Worm (Caenorhabditis elegans) whole organism, L1 larva: ENCODE results near the gene swt-5.
A peak's percentile ranks its signal among the peaks of the same experiment; 100 is the strongest.

ENCODE experiments used
- C04F5.9 ChIP-seq: sonication (generic microtip); optimal IDR thresholded peaks from 2 replicates; lab custom pipeline; 2016; ENCODE audit warnings: missing genetic modification characterization, missing compliant biosample characterization
- C16A3.4 ChIP-seq: fragments of 150-350 bp; optimal IDR thresholded peaks from 2 replicates; lab custom pipeline; 2014; ENCODE audit warnings: missing biosample characterization, missing genetic modification characterization
- F16B12.6 ChIP-seq: fragments of 150-350 bp; optimal IDR thresholded peaks from 2 replicates; lab custom pipeline; 2014; ENCODE audit warnings: missing biosample characterization, missing genetic modification characterization
- Y116A8C.19 ChIP-seq: sonication (generic microtip); optimal IDR thresholded peaks from 2 replicates; lab custom pipeline; 2016; ENCODE audit warnings: missing compliant biosample characterization, missing genetic modification characterization, borderline replicate concordance
- aha-1 ChIP-seq: fragments of 150-350 bp; optimal IDR thresholded peaks from 2 replicates; lab custom pipeline; 2014; ENCODE audit warnings: missing biosample characterization, missing genetic modification characterization
- alr-1 ChIP-seq: fragments of 200-800 bp; sonication (Bioruptor generic); optimal IDR thresholded peaks from 2 replicates; lab custom pipeline; 2018; ENCODE audit warnings: borderline replicate concordance, mild to moderate bottlenecking, missing genetic modification characterization, missing compliant biosample characterization
- aly-2 ChIP-seq: fragments of 150-350 bp; optimal IDR thresholded peaks from 2 replicates; lab custom pipeline; 2014; ENCODE audit warnings: missing biosample characterization, missing genetic modification characterization
- ceh-88 ChIP-seq: fragments of 200-800 bp; sonication (Bioruptor generic); IDR thresholded peaks from 2 replicates; pipeline ENCODE4 v1.3.6; 2022; ENCODE audit warnings: missing genetic modification characterization, missing compliant biosample characterization
- ceh-90 ChIP-seq: sonication (generic microtip); optimal IDR thresholded peaks from 2 replicates; lab custom pipeline; 2016; ENCODE audit warnings: missing genetic modification characterization, missing compliant biosample characterization
- dsc-1 ChIP-seq: sonication (generic microtip); optimal IDR thresholded peaks from 2 replicates; lab custom pipeline; 2016; ENCODE audit warnings: mild to moderate bottlenecking, missing genetic modification characterization, missing compliant biosample characterization
- efl-1 ChIP-seq, 4 experiments: fragments of 150-350 bp; optimal IDR thresholded peaks in 3 of 4; peaks in 1 of 4; 1 replicate in 1 of 4; 2 replicates in 3 of 4; lab custom pipeline; 2014; ENCODE audit warnings: missing biosample characterization in 2 of 4, missing genetic modification characterization in 2 of 4, missing genetic modification reagents in 2 of 4
- efl-3 ChIP-seq: fragments of 200-800 bp; sonication (Bioruptor generic); optimal IDR thresholded peaks from 2 replicates; lab custom pipeline; 2018; ENCODE audit warnings: mild to moderate bottlenecking, missing genetic modification characterization, missing compliant biosample characterization
- elt-2 ChIP-seq: sonication (generic microtip); optimal IDR thresholded peaks from 2 replicates; lab custom pipeline; 2016; ENCODE audit warnings: missing genetic modification characterization, mild to moderate bottlenecking, inconsistent platforms, missing compliant biosample characterization, missing genetic modification reagents
- elt-3 ChIP-seq, 6 experiments: fragments of 150-350 bp in 1 of 6; sonication (generic microtip); optimal IDR thresholded peaks; 2 replicates each; lab custom pipeline; 2017 to 2018; ENCODE audit warnings: missing biosample characterization in 6 of 6, missing genetic modification characterization in 6 of 6, inconsistent platforms in 1 of 6
- ets-5 ChIP-seq: fragments of 200-800 bp; sonication (Bioruptor generic); IDR thresholded peaks from 2 replicates; pipeline ENCODE4 v1.3.6; 2022; ENCODE audit warnings: missing genetic modification characterization, missing compliant biosample characterization
- fkh-10 ChIP-seq: sonication (generic microtip); optimal IDR thresholded peaks from 2 replicates; lab custom pipeline; 2017; ENCODE audit warnings: missing biosample characterization, missing genetic modification reagents, missing genetic modification characterization
- fkh-4 ChIP-seq: sonication (generic microtip); optimal IDR thresholded peaks from 2 replicates; lab custom pipeline; 2016; ENCODE audit warnings: missing compliant biosample characterization, missing genetic modification characterization, borderline replicate concordance
- fkh-8 ChIP-seq: sonication (generic microtip); optimal IDR thresholded peaks from 2 replicates; lab custom pipeline; 2016; ENCODE audit warnings: mild to moderate bottlenecking, missing genetic modification characterization, missing compliant biosample characterization
- fos-1 ChIP-seq: fragments of 150-350 bp; optimal IDR thresholded peaks from 2 replicates; lab custom pipeline; 2014; ENCODE audit warnings: missing biosample characterization, missing genetic modification characterization
- hlh-17 ChIP-seq: fragments of 200-800 bp; sonication (Bioruptor generic); optimal IDR thresholded peaks from 2 replicates; lab custom pipeline; 2018; ENCODE audit warnings: missing genetic modification characterization, mild to moderate bottlenecking, missing compliant biosample characterization, moderate library complexity, borderline replicate concordance
- hpl-2 ChIP-seq: fragments of 150-350 bp; optimal IDR thresholded peaks from 2 replicates; lab custom pipeline; 2014; ENCODE audit warnings: missing biosample characterization, missing genetic modification reagents, missing genetic modification characterization
- irx-1 ChIP-seq: sonication (generic microtip); optimal IDR thresholded peaks from 2 replicates; lab custom pipeline; 2016; ENCODE audit warnings: missing genetic modification characterization, missing compliant biosample characterization
- isw-1 ChIP-seq: fragments of 200-800 bp; sonication (Bioruptor generic); IDR thresholded peaks from 2 replicates; pipeline ENCODE4 v1.3.6; 2022; ENCODE audit warnings: missing genetic modification characterization, missing compliant biosample characterization
- lin-13 ChIP-seq: fragments of 150-350 bp; optimal IDR thresholded peaks from 2 replicates; lab custom pipeline; 2014; ENCODE audit warnings: missing biosample characterization, missing genetic modification reagents, missing genetic modification characterization
- lin-14 ChIP-seq: fragments of 200-800 bp; sonication (Bioruptor generic); optimal IDR thresholded peaks from 2 replicates; lab custom pipeline; 2018; ENCODE audit warnings: mild to moderate bottlenecking, missing genetic modification characterization, moderate library complexity, missing compliant biosample characterization
- lin-15B ChIP-seq: fragments of 150-350 bp; sonication (generic microtip); optimal IDR thresholded peaks from 3 replicates; lab custom pipeline; 2014; ENCODE audit warnings: missing biosample characterization, missing genetic modification characterization
- lsy-2 ChIP-seq, 2 experiments: fragments of 150-350 bp; optimal IDR thresholded peaks; 2 replicates each; lab custom pipeline; 2014; ENCODE audit warnings: missing biosample characterization in 2 of 2, missing genetic modification characterization in 2 of 2
- mab-9 ChIP-seq: fragments of 200-800 bp; sonication (Bioruptor generic); IDR thresholded peaks from 2 replicates; pipeline ENCODE4 v1.3.6; 2022; ENCODE audit warnings: missing genetic modification reagents, missing genetic modification characterization, missing compliant biosample characterization
- mef-2 ChIP-seq: fragments of 150-350 bp; optimal IDR thresholded peaks from 2 replicates; lab custom pipeline; 2014; ENCODE audit warnings: missing biosample characterization, missing genetic modification characterization
- mep-1 ChIP-seq: fragments of 150-350 bp; optimal IDR thresholded peaks from 2 replicates; lab custom pipeline; 2014; ENCODE audit warnings: missing biosample characterization, missing genetic modification characterization
- nhr-237 ChIP-seq: fragments of 150-350 bp; optimal IDR thresholded peaks from 2 replicates; lab custom pipeline; 2014; ENCODE audit warnings: missing biosample characterization, missing genetic modification characterization
- nhr-47 ChIP-seq: sonication (generic microtip); optimal IDR thresholded peaks from 2 replicates; lab custom pipeline; 2016; ENCODE audit warnings: mild to moderate bottlenecking, missing genetic modification characterization, moderate library complexity, missing compliant biosample characterization
- nhr-71 ChIP-seq: sonication (generic microtip); optimal IDR thresholded peaks from 2 replicates; lab custom pipeline; 2016; ENCODE audit warnings: mild to moderate bottlenecking, missing genetic modification characterization, moderate library complexity, missing compliant biosample characterization
- nhr-76 ChIP-seq: sonication (generic microtip); optimal IDR thresholded peaks from 2 replicates; lab custom pipeline; 2017; ENCODE audit warnings: missing biosample characterization, missing genetic modification characterization
- nhr-84 ChIP-seq: sonication (generic microtip); optimal IDR thresholded peaks from 2 replicates; lab custom pipeline; 2017; ENCODE audit warnings: missing biosample characterization, missing genetic modification characterization
- nhr-85 ChIP-seq: sonication (generic microtip); peaks from one replicate; lab custom pipeline; 2016; ENCODE audit warnings: missing genetic modification characterization, inconsistent platforms, missing compliant biosample characterization
- pag-3 ChIP-seq: sonication (generic microtip); optimal IDR thresholded peaks from 2 replicates; lab custom pipeline; 2017; ENCODE audit warnings: missing genetic modification characterization, mild to moderate bottlenecking, missing compliant biosample characterization, antibody characterized with exemption, borderline replicate concordance; ENCODE audit not compliant: insufficient read depth
- pax-3 ChIP-seq: fragments of 200-800 bp; sonication (Bioruptor generic); optimal IDR thresholded peaks from 2 replicates; lab custom pipeline; 2018; ENCODE audit warnings: mild to moderate bottlenecking, missing genetic modification characterization, moderate library complexity, missing compliant biosample characterization
- rnt-1 ChIP-seq: sonication (generic microtip); optimal IDR thresholded peaks from 2 replicates; lab custom pipeline; 2016; ENCODE audit warnings: mild to moderate bottlenecking, missing genetic modification characterization, moderate library complexity, missing compliant biosample characterization
- skn-1 ChIP-seq: fragments of 150-350 bp; optimal IDR thresholded peaks from 2 replicates; lab custom pipeline; 2014; ENCODE audit warnings: missing biosample characterization, missing genetic modification characterization
- snpc-4 ChIP-seq: fragments of 150-350 bp; optimal IDR thresholded peaks from 2 replicates; lab custom pipeline; 2014; ENCODE audit warnings: missing biosample characterization, missing genetic modification characterization
- sox-4 ChIP-seq: sonication (generic microtip); optimal IDR thresholded peaks from 2 replicates; lab custom pipeline; 2016; ENCODE audit warnings: missing genetic modification characterization, missing compliant biosample characterization
- sptf-1 ChIP-seq: fragments of 150-350 bp; optimal IDR thresholded peaks from 2 replicates; lab custom pipeline; 2014; ENCODE audit warnings: missing biosample characterization, missing genetic modification characterization
- sup-37 ChIP-seq: fragments of 200-800 bp; sonication (Bioruptor generic); optimal IDR thresholded peaks from 2 replicates; lab custom pipeline; 2018; ENCODE audit warnings: mild to moderate bottlenecking, missing genetic modification characterization, missing compliant biosample characterization
- swsn-7 ChIP-seq: sonication (generic microtip); optimal IDR thresholded peaks from 2 replicates; lab custom pipeline; 2016; ENCODE audit warnings: missing genetic modification characterization, missing compliant biosample characterization
- unc-62 ChIP-seq: fragments of 150-350 bp; optimal IDR thresholded peaks from 2 replicates; lab custom pipeline; 2014; ENCODE audit warnings: missing biosample characterization, missing genetic modification reagents, missing genetic modification characterization
- vab-15 ChIP-seq: sonication (generic microtip); optimal IDR thresholded peaks from 2 replicates; lab custom pipeline; 2017; ENCODE audit warnings: missing genotype, mild to moderate bottlenecking, missing genetic modification characterization, missing compliant biosample characterization
- ztf-11 ChIP-seq, 2 experiments: sonication (generic microtip); optimal IDR thresholded peaks; 2 replicates each; lab custom pipeline; 2016 to 2017; ENCODE audit warnings: missing genetic modification characterization in 2 of 2, missing biosample characterization in 1 of 2, missing compliant biosample characterization in 1 of 2
- ztf-4 ChIP-seq: fragments of 150-350 bp; optimal IDR thresholded peaks from 2 replicates; lab custom pipeline; 2014; ENCODE audit warnings: missing biosample characterization, missing genetic modification characterization

Gene swt-5

DNA sequence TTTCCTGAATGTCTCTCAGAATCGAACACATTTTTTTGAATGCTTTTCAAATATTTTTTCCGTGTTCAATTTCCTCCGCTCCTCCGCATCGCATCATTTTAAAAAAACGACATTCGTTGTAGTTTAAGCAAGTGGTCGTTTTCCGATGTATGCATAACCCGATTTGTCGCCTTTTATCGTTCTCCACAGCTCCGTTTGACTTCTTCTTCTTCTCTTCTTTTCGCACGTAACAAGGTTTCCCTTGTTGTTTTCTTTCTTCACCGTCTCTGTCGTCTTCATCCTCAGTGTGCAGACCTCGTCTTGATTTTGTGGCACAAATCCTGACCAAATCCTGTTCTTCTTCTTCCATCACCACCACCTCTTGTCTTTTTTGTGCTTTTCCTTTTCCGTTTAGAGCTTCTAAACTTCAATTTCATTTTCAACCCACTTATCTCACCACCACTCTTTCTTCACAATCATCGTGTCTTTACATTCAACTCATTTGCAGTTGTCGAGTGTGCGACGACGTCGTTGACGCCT, 17.4 kb upstream of the swt-5 start, which contains the start of gene K06A4.2:
TSS of gene K06A4.2 (plus strand) at position 469 of the 519 bp plus-strand sequence.
- no peak for TF ChIP-seq aha-1
- TF ChIP-seq unc-62 (GFP tag; lab: Kevin White, UChicago): no peak
- no peak for TF ChIP-seq hlh-17 (GFP tag; lab: Kevin White, UChicago)
- TF ChIP-seq isw-1 (GFP tag; lab: Robert Waterston, UW): no peak
- TF ChIP-seq aly-2 (tag; lab: Kevin White, UChicago): no peak
- no peak for TF ChIP-seq elt-2 (tag; lab: Kevin White, UChicago)
- TF ChIP-seq lin-14 (GFP tag; lab: Kevin White, UChicago): peak; percentile 57
- no peak for TF ChIP-seq skn-1
- TF ChIP-seq fkh-8 (tag; lab: Kevin White, UChicago): no peak
- TF ChIP-seq sup-37 (GFP tag; lab: Kevin White, UChicago): no peak
- TF ChIP-seq fkh-10 (GFP tag; lab: Kevin White, UChicago): peak; percentile 90
- no peak for TF ChIP-seq mep-1 (tag; lab: Kevin White, UChicago)
- TF ChIP-seq fos-1 (tag; lab: Kevin White, UChicago): no peak
- no peak for TF ChIP-seq elt-3 (tag; optimal IDR thresholded peaks at IDR 0.05; lab: Kevin White, UChicago)

ce11 chrV:9485508-9485907, 15.7 kb upstream of the swt-5 start:
- TF ChIP-seq lsy-2 (tag; optimal IDR thresholded peaks at IDR 0.05; lab: Kevin White, UChicago) (no peak), lin-14 (GFP tag; lab: Kevin White, UChicago) (no peak), ceh-90 (no peak), dsc-1 (tag; lab: Kevin White, UChicago) (peak; percentile 88), vab-15 (no peak), sup-37 (GFP tag; lab: Kevin White, UChicago) (no peak), swsn-7 (no peak), alr-1 (no peak), efl-1 (optimal IDR thresholded peaks at IDR 0.05; lab: Kevin White, UChicago) (no peak), efl-1 (GFP tag; optimal IDR thresholded peaks at IDR 0.05 in 1 of 2; lab: Kevin White, UChicago) (peak in 1 of 2 experiments; percentile 69), sptf-1 (tag; lab: Kevin White, UChicago) (no peak), ceh-88 (GFP tag; lab: Robert Waterston, UW) (no peak), fos-1 (tag; lab: Kevin White, UChicago) (no peak), Y116A8C.19 (tag; lab: Kevin White, UChicago) (no peak), nhr-84 (tag; lab: Kevin White, UChicago) (no peak), skn-1 (no peak), ets-5 (GFP tag; lab: Robert Waterston, UW) (no peak), C16A3.4 (tag; lab: Kevin White, UChicago) (no peak), pag-3 (no peak), fkh-8 (tag; lab: Kevin White, UChicago) (peak; percentile 15), nhr-71 (tag; lab: Kevin White, UChicago) (peak; percentile 5), fkh-4 (tag; lab: Kevin White, UChicago) (no peak), ztf-11 (tag; optimal IDR thresholded peaks at IDR 0.05; lab: Kevin White, UChicago) (no peak), pax-3 (peak; percentile 38), isw-1 (GFP tag; lab: Robert Waterston, UW) (no peak), lin-13 (GFP tag; lab: Kevin White, UChicago) (no peak), ztf-4 (tag; lab: Kevin White, UChicago) (no peak), mef-2 (tag; lab: Kevin White, UChicago) (no peak), irx-1 (tag; lab: Kevin White, UChicago) (no peak), nhr-85 (tag; lab: Kevin White, UChicago) (no peak), nhr-237 (tag; lab: Kevin White, UChicago) (no peak), efl-3 (no peak), nhr-76 (no peak), unc-62 (GFP tag; lab: Kevin White, UChicago) (no peak), sox-4 (peak; percentile 9), nhr-47 (tag; lab: Kevin White, UChicago) (no peak), snpc-4 (tag; lab: Kevin White, UChicago) (no peak), elt-2 (tag; lab: Kevin White, UChicago) (no peak), hpl-2 (GFP tag; lab: Kevin White, UChicago) (no peak), rnt-1 (tag; lab: Kevin White, UChicago) (no peak), lin-15B (tag; lab: Kevin White, UChicago) (no peak), C04F5.9 (tag; lab: Kevin White, UChicago) (no peak), mab-9 (GFP tag; lab: Robert Waterston, UW) (no peak), F16B12.6 (tag; lab: Kevin White, UChicago) (no peak)
